Worm (Caenorhabditis elegans) whole organism, young adult: ENCODE results near the gene ZK945.8.
A peak's percentile ranks its signal among the peaks of the same experiment; 100 is the strongest.

Source experiments
- C06A6.2 ChIP-seq: fragments of 200-800 bp; sonication (Bioruptor generic); conservative IDR thresholded peaks from 2 replicates; pipeline ENCODE4 v1.3.6; 2022; ENCODE audit warnings: missing genetic modification characterization, missing compliant biosample characterization
- C17E4.6 ChIP-seq: fragments of 200-800 bp; sonication (Bioruptor generic); IDR thresholded peaks from 2 replicates; pipeline ENCODE4 v1.3.6; 2022; ENCODE audit warnings: missing genetic modification reagents, missing genetic modification characterization, missing compliant biosample characterization
- F33H1.4 ChIP-seq: fragments of 200-800 bp; sonication (Bioruptor generic); IDR thresholded peaks from 2 replicates; pipeline ENCODE4 v1.3.6; 2022; ENCODE audit warnings: missing genetic modification reagents, missing genetic modification characterization, missing compliant biosample characterization
- F52B5.7 ChIP-seq: sonication (generic microtip); optimal IDR thresholded peaks from 2 replicates; lab custom pipeline; 2016; ENCODE audit warnings: mild to moderate bottlenecking, missing genetic modification characterization, missing compliant biosample characterization
- K11D2.4 ChIP-seq: fragments of 200-800 bp; sonication (Bioruptor generic); IDR thresholded peaks from 2 replicates; pipeline ENCODE4 v1.3.6; 2022; ENCODE audit warnings: missing genetic modification reagents, missing genetic modification characterization, missing compliant biosample characterization
- K12H6.12 ChIP-seq: fragments of 200-800 bp; sonication (Bioruptor generic); optimal IDR thresholded peaks from 2 replicates; lab custom pipeline; 2018; ENCODE audit warnings: mild to moderate bottlenecking, missing genetic modification characterization, missing compliant biosample characterization
- T07F8.4 ChIP-seq: sonication (generic microtip); optimal IDR thresholded peaks from 2 replicates; lab custom pipeline; 2016; ENCODE audit warnings: mild to moderate bottlenecking, missing genetic modification characterization, moderate library complexity, missing compliant biosample characterization
- Y53F4B.3 ChIP-seq: fragments of 200-800 bp; sonication (Bioruptor generic); IDR thresholded peaks from 2 replicates; pipeline ENCODE4 v1.3.6; 2022; ENCODE audit warnings: missing genetic modification reagents, missing genetic modification characterization, missing compliant biosample characterization
- Y56A3A.18 ChIP-seq: fragments of 200-800 bp; sonication (Bioruptor generic); IDR thresholded peaks from 2 replicates; pipeline ENCODE4 v1.3.6; 2022; ENCODE audit warnings: missing genetic modification reagents, missing genetic modification characterization, missing compliant biosample characterization
- aptf-2 ChIP-seq: fragments of 200-800 bp; sonication (Bioruptor generic); conservative IDR thresholded peaks from 2 replicates; pipeline ENCODE4 v1.3.6; 2022; ENCODE audit warnings: missing genetic modification reagents, missing genetic modification characterization, missing compliant biosample characterization
- attf-3 ChIP-seq: fragments of 200-800 bp; sonication (Bioruptor generic); conservative IDR thresholded peaks from 2 replicates; pipeline ENCODE4 v1.3.6; 2022; ENCODE audit warnings: missing genetic modification reagents, missing genetic modification characterization, missing compliant biosample characterization
- attf-6 ChIP-seq: fragments of 200-800 bp; sonication (Bioruptor generic); IDR thresholded peaks from 2 replicates; pipeline ENCODE4 v1.3.6; 2022; ENCODE audit warnings: missing genetic modification reagents, missing genetic modification characterization, missing compliant biosample characterization
- bed-1 ChIP-seq: fragments of 200-800 bp; sonication (Bioruptor generic); IDR thresholded peaks from 2 replicates; pipeline ENCODE4 v1.3.6; 2022; ENCODE audit warnings: missing genetic modification reagents, missing genetic modification characterization, missing compliant biosample characterization
- bed-2 ChIP-seq: fragments of 200-800 bp; sonication (Bioruptor generic); IDR thresholded peaks from 2 replicates; pipeline ENCODE4 v1.3.6; 2022; ENCODE audit warnings: missing genetic modification reagents, missing genetic modification characterization, missing compliant biosample characterization
- ceh-58 ChIP-seq: fragments of 200-800 bp; sonication (Bioruptor generic); IDR thresholded peaks from 2 replicates; pipeline ENCODE4 v1.3.6; 2022; ENCODE audit warnings: missing genetic modification characterization, missing compliant biosample characterization
- ceh-79 ChIP-seq: sonication (generic microtip); optimal IDR thresholded peaks from 2 replicates; lab custom pipeline; 2017; ENCODE audit warnings: mild to moderate bottlenecking, missing genetic modification characterization, missing compliant biosample characterization
- ceh-91 ChIP-seq: fragments of 200-800 bp; sonication (Bioruptor generic); IDR thresholded peaks from 2 replicates; pipeline ENCODE4 v1.3.6; 2022; ENCODE audit warnings: missing genetic modification reagents, missing genetic modification characterization, missing compliant biosample characterization
- chd-7 ChIP-seq: sonication (generic microtip); optimal IDR thresholded peaks from 2 replicates; lab custom pipeline; 2016; ENCODE audit warnings: mild to moderate bottlenecking, missing genetic modification characterization, moderate library complexity, missing compliant biosample characterization
- die-1 ChIP-seq: sonication (generic microtip); optimal IDR thresholded peaks from 2 replicates; lab custom pipeline; 2016; ENCODE audit warnings: missing genotype, mild to moderate bottlenecking, missing genetic modification characterization, missing compliant biosample characterization
- efl-1 ChIP-seq: fragments of 150-350 bp; optimal IDR thresholded peaks from 2 replicates; lab custom pipeline; 2014; ENCODE audit warnings: missing biosample characterization, missing genetic modification reagents, missing genetic modification characterization
- ekl-4 ChIP-seq: fragments of 200-800 bp; sonication (Bioruptor generic); IDR thresholded peaks from 2 replicates; pipeline ENCODE4 v1.3.6; 2022; ENCODE audit warnings: missing genetic modification reagents, missing genetic modification characterization, missing compliant biosample characterization
- fkh-3 ChIP-seq: sonication (generic microtip); optimal IDR thresholded peaks from 2 replicates; lab custom pipeline; 2016; ENCODE audit warnings: mild to moderate bottlenecking, missing genetic modification characterization, missing compliant biosample characterization
- hlh-26 ChIP-seq: fragments of 200-800 bp; sonication (Bioruptor generic); conservative IDR thresholded peaks from 2 replicates; pipeline ENCODE4 v1.3.6; 2022; ENCODE audit warnings: missing genetic modification reagents, missing genetic modification characterization, missing compliant biosample characterization
- hmg-1.2 ChIP-seq: fragments of 200-800 bp; sonication (Bioruptor generic); IDR thresholded peaks from 2 replicates; pipeline ENCODE4 v1.3.6; 2022; ENCODE audit warnings: missing genetic modification reagents, missing genetic modification characterization, missing compliant biosample characterization
- hmg-20 ChIP-seq: fragments of 200-800 bp; sonication (Bioruptor generic); IDR thresholded peaks from 2 replicates; pipeline ENCODE4 v1.3.6; 2022; ENCODE audit warnings: missing genetic modification reagents, missing genetic modification characterization, missing compliant biosample characterization
- hrde-1 ChIP-seq: sonication (generic microtip); optimal IDR thresholded peaks from 2 replicates; lab custom pipeline; 2016; ENCODE audit warnings: missing genetic modification characterization, mild to moderate bottlenecking, missing compliant biosample characterization, moderate library complexity, missing genotype, missing genetic modification reagents, borderline replicate concordance
- let-526 ChIP-seq: fragments of 200-800 bp; sonication (Bioruptor generic); IDR thresholded peaks from 2 replicates; pipeline ENCODE4 v1.3.6; 2022; ENCODE audit warnings: missing genetic modification reagents, missing genetic modification characterization, missing compliant biosample characterization
- lin-26 ChIP-seq: fragments of 200-800 bp; sonication (Bioruptor generic); IDR thresholded peaks from 2 replicates; pipeline ENCODE4 v1.3.6; 2022; ENCODE audit warnings: missing genetic modification reagents, missing genetic modification characterization, missing compliant biosample characterization
- lin-54 ChIP-seq: fragments of 200-800 bp; sonication (Bioruptor generic); optimal IDR thresholded peaks from 2 replicates; lab custom pipeline; 2018; ENCODE audit warnings: mild to moderate bottlenecking, missing genetic modification characterization, missing compliant biosample characterization
- lir-1 ChIP-seq: fragments of 200-800 bp; sonication (Bioruptor generic); conservative IDR thresholded peaks from 2 replicates; pipeline ENCODE4 v1.3.6; 2022; ENCODE audit warnings: missing genetic modification reagents, missing genetic modification characterization, missing compliant biosample characterization
- lsl-1 ChIP-seq: fragments of 200-800 bp; sonication (Bioruptor generic); optimal IDR thresholded peaks from 2 replicates; lab custom pipeline; 2018; ENCODE audit warnings: mild to moderate bottlenecking, missing genetic modification characterization, moderate library complexity, missing compliant biosample characterization
- mcd-1 ChIP-seq: fragments of 200-800 bp; sonication (Bioruptor generic); IDR thresholded peaks from 2 replicates; pipeline ENCODE4 v1.3.6; 2022; ENCODE audit warnings: missing genetic modification reagents, missing genetic modification characterization, missing compliant biosample characterization
- mes-4 ChIP-seq: sonication (generic microtip); optimal IDR thresholded peaks from 2 replicates; lab custom pipeline; 2016; ENCODE audit warnings: missing genotype, missing genetic modification characterization, missing compliant biosample characterization
- pbrm-1 ChIP-seq: fragments of 200-800 bp; sonication (Bioruptor generic); IDR thresholded peaks from 2 replicates; pipeline ENCODE4 v1.3.6; 2022; ENCODE audit warnings: missing genetic modification reagents, missing genetic modification characterization, missing compliant biosample characterization
- rcor-1 ChIP-seq: fragments of 200-800 bp; sonication (Bioruptor generic); IDR thresholded peaks from 2 replicates; pipeline ENCODE4 v1.3.6; 2022; ENCODE audit warnings: missing genetic modification reagents, missing genetic modification characterization, missing compliant biosample characterization
- snpc-1.1 ChIP-seq: sonication (generic microtip); optimal IDR thresholded peaks from 2 replicates; lab custom pipeline; 2017; ENCODE audit warnings: missing genetic modification characterization, mild to moderate bottlenecking, missing compliant biosample characterization, antibody characterized with exemption, moderate library complexity, missing genotype, missing genetic modification reagents; ENCODE audit not compliant: insufficient read depth
- somi-1 ChIP-seq: fragments of 200-800 bp; sonication (Bioruptor generic); optimal IDR thresholded peaks from 2 replicates; lab custom pipeline; 2018; ENCODE audit warnings: mild to moderate bottlenecking, missing genetic modification characterization, missing compliant biosample characterization
- sptf-2 ChIP-seq: fragments of 200-800 bp; sonication (Bioruptor generic); optimal IDR thresholded peaks from 2 replicates; lab custom pipeline; 2018; ENCODE audit warnings: mild to moderate bottlenecking, missing genetic modification characterization, missing compliant biosample characterization
- tbp1 ChIP-seq: fragments of 200-800 bp; sonication (Bioruptor generic); optimal IDR thresholded peaks from 2 replicates; lab custom pipeline; 2018; ENCODE audit warnings: mild to moderate bottlenecking, missing genetic modification characterization, missing compliant biosample characterization
- tbx-9 ChIP-seq: sonication (generic microtip); optimal IDR thresholded peaks from 2 replicates; lab custom pipeline; 2016; ENCODE audit warnings: borderline replicate concordance, missing genetic modification characterization, inconsistent platforms, missing compliant biosample characterization
- tlf-1 ChIP-seq: fragments of 200-800 bp; sonication (Bioruptor generic); optimal IDR thresholded peaks from 2 replicates; lab custom pipeline; 2018; ENCODE audit warnings: mild to moderate bottlenecking, missing genetic modification characterization, missing compliant biosample characterization
- unc-62 ChIP-seq: fragments of 150-350 bp; optimal IDR thresholded peaks from 2 replicates; lab custom pipeline; 2014; ENCODE audit warnings: missing biosample characterization, missing genetic modification reagents, missing genetic modification characterization
- zim-3 ChIP-seq: sonication (generic microtip); optimal IDR thresholded peaks from 2 replicates; lab custom pipeline; 2017; ENCODE audit warnings: mild to moderate bottlenecking, missing genetic modification characterization, moderate library complexity, missing compliant biosample characterization
- ztf-18 ChIP-seq: sonication (generic microtip); optimal IDR thresholded peaks from 2 replicates; lab custom pipeline; 2016; ENCODE audit warnings: missing genotype, mild to moderate bottlenecking, missing genetic modification characterization, missing compliant biosample characterization
- ztf-28 ChIP-seq: fragments of 200-800 bp; sonication (Bioruptor generic); IDR thresholded peaks from 2 replicates; pipeline ENCODE4 v1.3.6; 2022; ENCODE audit warnings: missing genetic modification reagents, missing genetic modification characterization, missing compliant biosample characterization

The ZK945.8 gene

ce11 chrII:10098428-10098827 is 10.0 kb upstream of the ZK945.8 start (continued):
- TF ChIP-seq tlf-1 (GFP tag; lab: Kevin White, UChicago) (no peak), F33H1.4 (GFP tag; lab: Robert Waterston, UW) (peak; percentile 8; the same call in 1 of the 2 replicates), hmg-1.2 (GFP tag; lab: Robert Waterston, UW) (0 out of 2 replicates have a peak, but pooled peaks have one; percentile 14), ztf-18 (tag; lab: Kevin White, UChicago) (no peak), tbx-9 (no peak), mcd-1 (no peak), ekl-4 (GFP tag; lab: Robert Waterston, UW) (peak; percentile 63; the same call in 1 of the 2 replicates), chd-7 (tag; lab: Kevin White, UChicago) (no peak), attf-3 (no peak), lin-26 (GFP tag; lab: Robert Waterston, UW) (peak; percentile 41; the same call in 1 of the 2 replicates), Y56A3A.18 (GFP tag; lab: Robert Waterston, UW) (no peak), K11D2.4 (no peak), mes-4 (tag; lab: Kevin White, UChicago) (no peak)

- TF ChIP-seq zim-3 (no peak), K12H6.12 (tag; lab: Kevin White, UChicago) (no peak), attf-3 (no peak), rcor-1 (no peak), aptf-2 (GFP tag; lab: Robert Waterston, UW) (no peak), sptf-2 (GFP tag; lab: Kevin White, UChicago) (no peak), bed-2 (GFP tag; lab: Robert Waterston, UW) (no peak), mes-4 (tag; lab: Kevin White, UChicago) (no peak), unc-62 (GFP tag; lab: Kevin White, UChicago) (no peak), hlh-26 (GFP tag; lab: Robert Waterston, UW) (no peak)
These were observed 9.4 kb upstream of the ZK945.8 start for ce11 chrII:10099072-10099471.

ce11 chrII:10099804-10100360 is 8.6 kb upstream of the ZK945.8 start, which contains the start of the genes pas-7 and puf-12:
Gene pas-7, minus strand, starts transcription at chrII:10099854.
Gene puf-12, plus strand, starts transcription at chrII:10100310.
- TF ChIP-seq efl-1 (GFP tag; lab: Kevin White, UChicago) (peak; percentile 1), die-1 (tag; lab: Kevin White, UChicago) (no peak), C17E4.6 (GFP tag; lab: Robert Waterston, UW) (no peak), fkh-3 (tag; lab: Kevin White, UChicago) (no peak), hmg-1.2 (GFP tag; lab: Robert Waterston, UW) (peak; percentile 78; the same call in 1 of the 2 replicates), let-526 (no peak), ceh-58 (GFP tag; lab: Robert Waterston, UW) (no peak), attf-3 (no peak), ztf-28 (GFP tag; lab: Robert Waterston, UW) (no peak), bed-1 (no peak), pbrm-1 (no peak), aptf-2 (GFP tag; lab: Robert Waterston, UW) (no peak), ceh-91 (no peak), lsl-1 (GFP tag; lab: Kevin White, UChicago) (peak; percentile 14), Y53F4B.3 (no peak), somi-1 (no peak), attf-6 (no peak), C06A6.2 (GFP tag; lab: Robert Waterston, UW) (no peak), tbp1 (GFP tag; lab: Kevin White, UChicago) (no peak), lir-1 (GFP tag; lab: Robert Waterston, UW) (no peak), T07F8.4 (no peak), hrde-1 (no peak), F33H1.4 (GFP tag; lab: Robert Waterston, UW) (peak; percentile 69), snpc-1.1 (tag; lab: Kevin White, UChicago) (peak; percentile 9), lin-26 (GFP tag; lab: Robert Waterston, UW) (no peak), hmg-20 (GFP tag; lab: Robert Waterston, UW) (no peak), tlf-1 (GFP tag; lab: Kevin White, UChicago) (no peak), ceh-79 (tag; lab: Kevin White, UChicago) (no peak), lin-54 (GFP tag; lab: Kevin White, UChicago) (no peak), F52B5.7 (tag; lab: Kevin White, UChicago) (no peak)
